Worm (Caenorhabditis elegans) whole organism, L3 larva: ENCODE data around the gene sam-10.

ENCODE experiments used
- ama-1 ChIP-seq: fragments of 150-350 bp; optimal IDR thresholded peaks from 2 replicates; lab custom pipeline; 2018
- elt-3 ChIP-seq, 3 experiments: fragments of 150-350 bp in 1 of 3; sonication (generic microtip) in 2 of 3; optimal IDR thresholded peaks; 2 replicates in 2 of 3; 4 replicates in 1 of 3; lab custom pipeline; 2014 to 2017; ENCODE audit warnings: missing biosample characterization in 3 of 3, missing genetic modification characterization in 3 of 3
- fos-1 ChIP-seq: fragments of 150-350 bp; optimal IDR thresholded peaks from 2 replicates; lab custom pipeline; 2014; ENCODE audit warnings: missing biosample characterization, missing genetic modification characterization
- lsy-12 ChIP-seq: sonication (generic microtip); optimal IDR thresholded peaks from 2 replicates; lab custom pipeline; 2016; ENCODE audit warnings: mild to moderate bottlenecking, missing genetic modification characterization, missing compliant biosample characterization
- nfya-1 ChIP-seq: sonication (generic microtip); optimal IDR thresholded peaks from 2 replicates; lab custom pipeline; 2017; ENCODE audit warnings: missing genetic modification characterization, mild to moderate bottlenecking, missing compliant biosample characterization, antibody characterized with exemption, moderate library complexity; ENCODE audit not compliant: insufficient read depth
- nhr-237 ChIP-seq: fragments of 150-350 bp; optimal IDR thresholded peaks from 2 replicates; lab custom pipeline; 2014; ENCODE audit warnings: missing biosample characterization, missing genetic modification characterization
- nhr-25 ChIP-seq: sonication (generic microtip); optimal IDR thresholded peaks from 2 replicates; lab custom pipeline; 2017; ENCODE audit warnings: missing biosample characterization, missing genetic modification characterization
- skn-1 ChIP-seq: fragments of 150-350 bp; optimal IDR thresholded peaks from 2 replicates; lab custom pipeline; 2014; ENCODE audit warnings: missing biosample characterization, missing genetic modification characterization
- zag-1 ChIP-seq: fragments of 150-350 bp; optimal IDR thresholded peaks from 2 replicates; lab custom pipeline; 2014; ENCODE audit warnings: missing biosample characterization, missing genetic modification characterization

DNA sequence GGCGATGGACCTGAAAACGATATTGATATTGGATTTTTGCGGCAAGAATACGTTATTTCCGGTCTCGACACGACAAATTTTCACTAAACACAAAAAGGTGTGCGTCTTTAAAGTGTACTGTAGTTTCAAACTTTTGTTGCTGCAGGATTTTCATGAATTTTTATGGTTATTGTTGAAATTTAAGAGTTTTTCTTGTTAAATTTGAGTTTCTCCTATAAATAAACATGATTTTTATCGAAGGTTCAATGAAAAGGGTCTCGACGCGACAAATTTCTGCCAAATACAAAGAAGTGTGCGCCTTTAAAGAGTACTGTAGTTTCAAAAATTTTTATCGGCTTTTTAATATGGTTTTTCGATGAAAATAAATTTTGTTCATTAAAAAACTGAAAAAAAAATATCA is 9.7 kb upstream of the sam-10 start:
- TF ChIP-seq elt-3 (tag; optimal IDR thresholded peaks at IDR 0.05; lab: Kevin White, UChicago) = no peak
- TF ChIP-seq lsy-12 = no peak
- no peak for TF ChIP-seq skn-1 (tag; lab: Kevin White, UChicago)
- no peak for TF ChIP-seq nhr-237 (tag; lab: Kevin White, UChicago)
- TF ChIP-seq zag-1 (tag; lab: Kevin White, UChicago) = no peak
- no peak for TF ChIP-seq nfya-1 (tag; lab: Kevin White, UChicago)
- no peak for TF ChIP-seq ama-1 (lab: Kevin White, UChicago)
- TF ChIP-seq nhr-25 (tag; lab: Kevin White, UChicago) = no peak
- TF ChIP-seq fos-1 (tag; lab: Kevin White, UChicago) = no peak
